Worm (Caenorhabditis elegans) whole organism, midembryonic: Measurements from ENCODE around the gene lron-12.

ENCODE experiments used
- T22C8.4 ChIP-seq: fragments of 200-800 bp; sonication (Bioruptor generic); IDR thresholded peaks from 2 replicates; pipeline ENCODE4 v1.3.6; 2022; ENCODE audit warnings: missing genetic modification characterization, missing compliant biosample characterization
- cog-1 ChIP-seq: sonication (generic microtip); optimal IDR thresholded peaks from 2 replicates; lab custom pipeline; 2016; ENCODE audit warnings: missing genetic modification characterization, missing compliant biosample characterization
- flt-1 ChIP-seq: fragments of 200-800 bp; sonication (Bioruptor generic); IDR thresholded peaks from 2 replicates; pipeline ENCODE4 v1.3.6; 2022; ENCODE audit warnings: missing genetic modification characterization, missing compliant biosample characterization
- klf-2 ChIP-seq: fragments of 200-800 bp; sonication (Bioruptor generic); conservative IDR thresholded peaks from 2 replicates; pipeline ENCODE4 v1.3.6; 2022; ENCODE audit warnings: missing genetic modification reagents, missing genetic modification characterization, missing compliant biosample characterization
- med-1 ChIP-seq: sonication (generic microtip); optimal IDR thresholded peaks from 2 replicates; lab custom pipeline; 2017; ENCODE audit warnings: missing genetic modification characterization, mild to moderate bottlenecking, missing compliant biosample characterization, antibody characterized with exemption, missing genetic modification reagents; ENCODE audit not compliant: insufficient read depth
- ref-1 ChIP-seq: fragments of 200-800 bp; sonication (Bioruptor generic); conservative IDR thresholded peaks from 2 replicates; pipeline ENCODE4 v1.3.6; 2022; ENCODE audit warnings: missing genetic modification reagents, missing genetic modification characterization, missing compliant biosample characterization
- tab-1 ChIP-seq: fragments of 200-800 bp; sonication (Bioruptor generic); IDR thresholded peaks from 2 replicates; pipeline ENCODE4 v1.3.6; 2022; ENCODE audit warnings: missing genetic modification characterization, missing compliant biosample characterization
- ztf-23 ChIP-seq: fragments of 200-800 bp; sonication (Bioruptor generic); IDR thresholded peaks from 2 replicates; pipeline ENCODE4 v1.3.6; 2022; ENCODE audit warnings: missing genetic modification reagents, missing genetic modification characterization, missing compliant biosample characterization
- ztf-29 ChIP-seq: fragments of 200-800 bp; sonication (Bioruptor generic); IDR thresholded peaks from 2 replicates; pipeline ENCODE4 v1.3.6; 2022; ENCODE audit warnings: missing genetic modification reagents, missing genetic modification characterization, missing compliant biosample characterization

The lron-12 gene

ce11 chrIII:12107441-12107840, 10.8 kb downstream of the lron-12 start, which contains the start of the genes cest-12 and lonp-2:
Gene cest-12, minus strand, starts transcription at chrIII:12107541.
Gene lonp-2, plus strand, starts transcription at chrIII:12107774.
- no peak for TF ChIP-seq T22C8.4 (GFP tag; lab: Robert Waterston, UW)
- no peak for TF ChIP-seq ztf-29
- no peak for TF ChIP-seq flt-1 (GFP tag; lab: Robert Waterston, UW)
- TF ChIP-seq med-1 (GFP tag; lab: Kevin White, UChicago) = no peak
- TF ChIP-seq tab-1 = no peak
- no peak for TF ChIP-seq klf-2 (GFP tag; lab: Robert Waterston, UW)
- no peak for TF ChIP-seq ref-1 (GFP tag; lab: Robert Waterston, UW)
- TF ChIP-seq cog-1 (tag; lab: Kevin White, UChicago) = no peak
- no peak for TF ChIP-seq ztf-23 (GFP tag; lab: Robert Waterston, UW)

- TF ChIP-seq T22C8.4 (GFP tag; lab: Robert Waterston, UW) = no peak
- TF ChIP-seq ztf-23 (GFP tag; lab: Robert Waterston, UW) = no peak
- no peak for TF ChIP-seq med-1 (GFP tag; lab: Kevin White, UChicago)
- TF ChIP-seq ref-1 (GFP tag; lab: Robert Waterston, UW) = no peak
- TF ChIP-seq flt-1 (GFP tag; lab: Robert Waterston, UW) = no peak
- TF ChIP-seq ztf-29 = no peak
- no peak for TF ChIP-seq cog-1 (tag; lab: Kevin White, UChicago)
- TF ChIP-seq tab-1 = no peak
- TF ChIP-seq klf-2 (GFP tag; lab: Robert Waterston, UW) = no peak
Observed at ce11 chrIII:12094158-12094856, 24.0 kb downstream of the lron-12 start.

ce11 chrIII:12092595-12092994, 25.7 kb downstream of the lron-12 start:
- TF ChIP-seq klf-2 (GFP tag; lab: Robert Waterston, UW) = no peak
- TF ChIP-seq flt-1 (GFP tag; lab: Robert Waterston, UW) = no peak
- no peak for TF ChIP-seq tab-1
- no peak for TF ChIP-seq cog-1 (tag; lab: Kevin White, UChicago)
- no peak for TF ChIP-seq T22C8.4 (GFP tag; lab: Robert Waterston, UW)
- no peak for TF ChIP-seq ztf-23 (GFP tag; lab: Robert Waterston, UW)
- no peak for TF ChIP-seq ref-1 (GFP tag; lab: Robert Waterston, UW)
- TF ChIP-seq med-1 (GFP tag; lab: Kevin White, UChicago) = no peak
- no peak for TF ChIP-seq ztf-29

ce11 chrIII:12087564-12087963, 30.7 kb downstream of the lron-12 start:
- TF ChIP-seq ztf-29 = no peak
- TF ChIP-seq tab-1 = no peak
- no peak for TF ChIP-seq cog-1 (tag; lab: Kevin White, UChicago)
- TF ChIP-seq ztf-23 (GFP tag; lab: Robert Waterston, UW) = no peak
- TF ChIP-seq T22C8.4 (GFP tag; lab: Robert Waterston, UW) = no peak
- TF ChIP-seq klf-2 (GFP tag; lab: Robert Waterston, UW) = no peak
- TF ChIP-seq flt-1 (GFP tag; lab: Robert Waterston, UW) = no peak
- no peak for TF ChIP-seq ref-1 (GFP tag; lab: Robert Waterston, UW)
- no peak for TF ChIP-seq med-1 (GFP tag; lab: Kevin White, UChicago)

ce11 chrIII:12084749-12085307, 33.5 kb downstream of the lron-12 start:
- TF ChIP-seq ztf-23 (GFP tag; lab: Robert Waterston, UW) = no peak
- peak; percentile 49 for TF ChIP-seq cog-1 (tag; lab: Kevin White, UChicago)
- TF ChIP-seq T22C8.4 (GFP tag; lab: Robert Waterston, UW) = no peak

ce11 chrIII:12084216-12084615, 34.1 kb downstream of the lron-12 start, which contains the start of gene nob-1:
Gene nob-1, minus strand, starts transcription at chrIII:12084316.
- TF ChIP-seq ztf-29 = no peak
- no peak for TF ChIP-seq med-1 (GFP tag; lab: Kevin White, UChicago)
- TF ChIP-seq ztf-23 (GFP tag; lab: Robert Waterston, UW) = no peak
- no peak for TF ChIP-seq cog-1 (tag; lab: Kevin White, UChicago)
- no peak for TF ChIP-seq klf-2 (GFP tag; lab: Robert Waterston, UW)
- TF ChIP-seq tab-1 = no peak
- TF ChIP-seq ref-1 (GFP tag; lab: Robert Waterston, UW) = no peak
- TF ChIP-seq T22C8.4 (GFP tag; lab: Robert Waterston, UW) = no peak
- TF ChIP-seq flt-1 (GFP tag; lab: Robert Waterston, UW) = no peak

- TF ChIP-seq flt-1 (GFP tag; lab: Robert Waterston, UW) = no peak
- TF ChIP-seq cog-1 (tag; lab: Kevin White, UChicago) = no peak
- peak; percentile 40; the same call in 1 of the 2 replicates for TF ChIP-seq ztf-23 (GFP tag; lab: Robert Waterston, UW)
- no peak for TF ChIP-seq tab-1
- no peak for TF ChIP-seq T22C8.4 (GFP tag; lab: Robert Waterston, UW)
- TF ChIP-seq ref-1 (GFP tag; lab: Robert Waterston, UW) = no peak
- no peak for TF ChIP-seq med-1 (GFP tag; lab: Kevin White, UChicago)
- no peak for TF ChIP-seq klf-2 (GFP tag; lab: Robert Waterston, UW)
Observed at ce11 chrIII:12081992-12082628, 36.2 kb downstream of the lron-12 start.

ce11 chrIII:12077456-12077855, 40.8 kb downstream of the lron-12 start, which contains the start of gene php-3:
Gene php-3, minus strand, starts transcription at chrIII:12077556.
- TF ChIP-seq tab-1 (no peak), med-1 (GFP tag; lab: Kevin White, UChicago) (no peak), T22C8.4 (GFP tag; lab: Robert Waterston, UW) (no peak), ztf-29 (no peak), klf-2 (GFP tag; lab: Robert Waterston, UW) (no peak), flt-1 (GFP tag; lab: Robert Waterston, UW) (no peak)
